Fruit fly (Drosophila melanogaster) S2 (cell line): Measurements from ENCODE around the gene Kebab.

Experiments
- CG8478 ChIP-seq: fragments of >200 bp; optimal IDR thresholded peaks from 2 replicates; lab custom pipeline; 2018
- CTCF ChIP-seq, 2 experiments: fragments of >200 bp; optimal IDR thresholded peaks; 2 replicates each; lab custom pipeline; 2018

Kebab gene

DNA sequence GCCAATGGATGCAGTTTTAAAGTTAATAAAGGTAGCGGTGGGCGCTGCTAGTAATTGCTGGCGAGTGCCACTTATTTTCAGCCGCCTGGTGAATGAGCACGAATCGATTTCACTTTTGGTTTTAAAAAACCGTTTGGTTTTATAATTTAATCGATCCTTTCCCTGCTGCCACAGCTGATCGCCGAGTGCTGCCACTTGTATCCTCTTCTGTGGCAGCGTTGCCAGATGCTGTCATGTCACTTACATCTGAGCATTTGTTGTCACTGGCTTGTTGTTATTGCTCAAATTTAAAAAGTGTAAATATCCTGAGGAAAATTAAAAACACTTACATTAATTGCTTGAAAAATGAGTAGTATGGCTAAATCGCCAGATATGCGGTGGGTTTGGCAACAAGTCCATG is at the start of gene Kebab:
Kebab (plus strand) TSS at position 230 of the 400 bp plus-strand sequence.
- TF ChIP-seq CG8478 (lab: Kevin White, UChicago) (no peak), CTCF (optimal IDR thresholded peaks at IDR 0.05; lab: Kevin White, UChicago) (peak in 1 of 2 experiments; percentile 23)

DNA sequence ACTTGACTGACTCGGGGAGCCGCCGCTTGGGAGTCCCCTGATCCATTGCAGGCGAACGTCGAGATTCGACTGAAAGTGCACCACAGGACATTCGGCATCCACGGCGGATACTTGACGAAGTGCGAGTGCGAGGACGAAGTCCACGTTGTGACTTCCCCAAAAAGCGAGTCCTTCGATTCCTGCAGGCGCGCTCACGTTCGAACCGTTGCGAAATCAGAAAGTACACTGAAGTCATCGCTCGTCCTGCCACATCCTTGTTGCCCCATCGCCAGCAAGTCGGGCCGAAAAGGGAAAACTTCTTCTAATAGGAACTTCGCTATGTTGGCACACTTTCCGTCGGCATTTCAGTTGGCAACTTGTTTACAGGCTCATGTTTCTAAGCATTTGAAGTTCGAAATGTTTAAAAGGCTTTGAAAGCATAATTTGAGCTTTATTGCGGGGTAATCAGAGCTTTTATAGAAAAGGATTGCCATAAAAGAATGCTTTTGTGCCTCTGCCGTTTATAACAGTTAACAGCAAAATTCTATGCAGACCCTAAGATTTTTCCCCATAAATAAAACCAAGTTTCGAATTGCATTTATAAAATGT is 39.1 kb upstream of the Kebab start, which contains the start of gene CG33543:
CG33543 (minus strand) TSS at position 232 of the 588 bp plus-strand sequence.
- TF ChIP-seq CTCF (optimal IDR thresholded peaks at IDR 0.05; lab: Kevin White, UChicago), result no peak
- no peak for TF ChIP-seq CG8478 (lab: Kevin White, UChicago)

DNA sequence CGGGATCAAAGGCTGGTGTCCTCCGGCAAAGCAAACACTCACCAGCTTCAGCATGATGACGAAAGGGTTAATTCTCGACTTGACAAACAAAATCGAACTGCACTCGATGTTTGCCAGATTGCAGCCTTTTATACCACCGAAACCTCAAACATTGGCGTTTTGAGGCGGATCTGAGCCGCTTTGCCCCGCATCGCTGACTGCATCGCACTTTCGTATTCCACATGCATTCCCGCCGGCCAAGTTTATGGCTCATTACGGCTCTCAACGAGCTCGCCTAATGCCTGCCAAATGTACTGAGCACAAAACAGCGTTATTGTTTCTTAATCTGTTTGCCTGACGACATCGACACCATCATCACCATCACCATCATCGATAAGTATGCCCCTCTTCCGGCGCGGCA is 38.2 kb upstream of the Kebab start, which contains the start of gene CG15353:
CG15353 (minus strand) TSS at position 101 of the 400 bp plus-strand sequence.
- TF ChIP-seq CTCF (optimal IDR thresholded peaks at IDR 0.05; lab: Kevin White, UChicago) (no peak), CG8478 (lab: Kevin White, UChicago) (no peak)

DNA sequence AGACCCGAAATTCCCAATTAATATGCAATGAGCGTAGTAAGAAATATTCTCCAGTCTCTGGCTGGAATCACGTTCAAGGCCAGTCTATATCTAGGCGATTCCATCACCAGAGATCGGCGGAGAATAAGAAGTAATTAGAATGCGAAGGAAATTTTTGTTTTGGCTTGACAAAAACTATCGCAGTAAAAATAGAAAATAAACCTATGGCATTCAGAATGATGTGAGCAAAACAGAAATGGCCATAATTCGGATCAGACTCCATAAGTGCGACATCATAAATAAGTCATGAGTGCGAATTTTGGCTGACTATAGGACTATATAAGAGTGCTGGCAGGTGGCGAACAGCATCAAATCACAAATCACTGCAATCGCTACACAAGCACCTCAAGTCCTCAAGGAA is 37.2 kb upstream of the Kebab start, which contains the start of gene Nplp4:
Nplp4 (plus strand) TSS at position 301 of the 400 bp plus-strand sequence.
- TF ChIP-seq CTCF (optimal IDR thresholded peaks at IDR 0.05; lab: Kevin White, UChicago) (no peak), CG8478 (lab: Kevin White, UChicago) (no peak)

DNA sequence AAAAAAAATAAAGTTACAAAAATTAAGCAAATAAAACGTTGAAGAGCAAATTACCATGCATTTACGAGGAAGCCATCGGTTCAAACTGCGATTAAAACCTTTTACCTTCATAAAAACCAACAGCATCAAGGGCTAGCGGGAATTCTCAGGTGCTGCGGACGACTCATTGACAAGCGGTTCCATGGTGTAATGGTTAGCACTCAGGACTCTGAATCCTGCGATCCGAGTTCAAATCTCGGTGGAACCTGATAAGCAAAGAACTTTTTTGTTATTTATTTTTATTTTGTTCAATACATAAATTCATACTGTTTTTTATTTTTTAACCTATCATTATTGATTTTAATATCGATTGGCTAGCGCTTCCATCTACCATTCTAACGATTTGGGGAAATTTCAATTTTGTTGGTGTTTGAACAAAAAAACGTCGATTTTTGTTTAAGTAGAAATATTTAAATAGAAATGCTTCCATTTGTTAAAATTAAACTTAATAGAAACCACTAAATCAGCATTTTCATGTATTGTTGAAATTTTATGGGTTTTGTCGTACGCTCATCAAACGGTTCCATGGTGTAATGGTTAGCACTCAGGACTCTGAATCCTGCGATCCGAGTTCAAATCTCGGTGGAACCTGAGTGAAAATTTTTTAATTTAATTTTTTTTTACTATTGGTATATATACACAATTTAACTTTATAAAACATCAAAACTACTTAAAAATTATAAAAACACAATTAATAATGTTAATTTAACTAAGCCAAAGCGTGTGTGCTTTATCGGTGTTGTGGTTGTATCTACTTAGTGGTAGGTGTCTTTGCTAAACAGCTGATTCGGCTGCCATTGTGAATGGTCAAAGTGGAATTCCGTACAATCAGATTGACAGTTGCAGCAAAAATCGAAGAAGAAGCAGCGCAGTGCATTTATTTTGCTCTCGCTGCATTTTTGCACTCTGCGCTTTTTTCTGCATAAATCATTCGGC is 36.0 kb upstream of the Kebab start, which contains the start of gene CG4238:
CG4238 (plus strand) TSS at position 880 of the 975 bp plus-strand sequence.
- TF ChIP-seq CTCF (optimal IDR thresholded peaks at IDR 0.05; lab: Kevin White, UChicago) (peak; percentile 1 to 30), CG8478 (lab: Kevin White, UChicago) (no peak)

DNA sequence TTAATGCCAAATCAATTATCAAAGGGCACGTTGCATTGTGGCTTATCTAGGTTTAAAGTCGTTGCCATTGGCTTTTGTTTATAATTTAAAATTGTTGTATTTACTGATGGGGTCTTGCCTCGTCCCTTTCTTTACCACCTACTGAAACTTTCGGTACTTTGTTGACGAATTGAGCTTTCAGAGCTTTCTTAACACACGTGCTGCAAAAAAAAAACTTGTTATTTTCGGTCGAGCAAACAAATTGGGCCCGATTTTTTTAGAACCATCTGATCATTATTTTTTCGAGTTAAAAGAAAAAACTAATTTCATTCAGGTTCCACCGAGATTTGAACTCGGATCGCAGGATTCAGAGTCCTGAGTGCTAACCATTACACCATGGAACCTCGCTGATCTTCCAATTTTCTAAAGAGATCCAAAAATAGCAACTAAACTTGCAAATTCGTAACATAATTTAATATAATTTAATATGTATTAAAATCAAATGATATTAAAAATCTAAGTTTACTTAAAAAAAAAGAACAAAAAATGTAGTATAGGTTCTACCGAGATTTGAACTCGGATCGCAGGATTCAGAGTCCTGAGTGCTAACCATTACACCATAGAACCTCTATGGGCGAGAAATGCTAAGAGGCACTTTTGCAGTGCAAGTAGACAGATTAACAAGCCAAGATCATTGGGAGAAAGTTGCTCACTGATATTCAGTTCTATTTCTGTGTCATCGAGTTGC is 34.8 kb upstream of the Kebab start:
- no peak for TF ChIP-seq CG8478 (lab: Kevin White, UChicago)
- no peak for TF ChIP-seq CTCF (optimal IDR thresholded peaks at IDR 0.05; lab: Kevin White, UChicago)

DNA sequence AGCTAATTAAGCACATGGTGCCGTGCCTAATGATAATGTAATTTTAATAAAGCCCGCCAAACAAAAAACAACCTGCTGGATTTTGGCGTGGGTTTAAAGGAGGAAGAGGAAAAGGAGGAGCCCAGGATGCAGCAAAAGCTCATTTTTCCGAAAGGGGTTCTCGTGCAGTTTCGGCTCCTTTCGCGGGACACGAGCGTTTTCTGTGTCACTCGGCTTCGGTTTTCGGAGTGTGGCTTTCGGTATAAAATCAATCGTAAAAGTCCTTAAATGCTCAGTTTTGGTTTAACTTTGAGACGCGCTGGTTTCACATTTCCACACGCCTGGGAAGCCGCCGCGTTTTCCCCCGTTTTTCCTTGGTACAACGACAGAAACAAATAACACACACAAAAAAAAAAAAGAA is 33.9 kb upstream of the Kebab start:
- no peak for TF ChIP-seq CG8478 (lab: Kevin White, UChicago)
- TF ChIP-seq CTCF (optimal IDR thresholded peaks at IDR 0.05; lab: Kevin White, UChicago), result no peak

DNA sequence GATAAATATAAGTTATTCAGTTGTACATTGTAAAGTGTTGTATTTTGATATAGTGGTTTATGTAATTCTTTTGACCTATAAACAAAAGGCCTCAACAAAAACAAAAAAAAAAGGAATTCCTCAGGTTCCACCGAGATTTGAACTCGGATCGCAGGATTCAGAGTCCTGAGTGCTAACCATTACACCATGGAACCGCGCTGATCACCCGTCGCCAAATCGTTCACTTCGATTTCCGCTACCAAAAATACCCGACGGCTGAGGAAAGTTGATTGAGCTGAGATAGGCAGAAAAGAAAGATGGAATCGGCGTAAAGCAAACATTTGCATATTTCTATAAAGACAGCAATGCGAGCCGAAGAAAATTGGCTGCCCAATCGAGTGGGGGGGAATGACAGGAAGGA is 32.2 kb upstream of the Kebab start:
- TF ChIP-seq CG8478 (lab: Kevin White, UChicago), result no peak
- no peak for TF ChIP-seq CTCF (optimal IDR thresholded peaks at IDR 0.05; lab: Kevin White, UChicago)

DNA sequence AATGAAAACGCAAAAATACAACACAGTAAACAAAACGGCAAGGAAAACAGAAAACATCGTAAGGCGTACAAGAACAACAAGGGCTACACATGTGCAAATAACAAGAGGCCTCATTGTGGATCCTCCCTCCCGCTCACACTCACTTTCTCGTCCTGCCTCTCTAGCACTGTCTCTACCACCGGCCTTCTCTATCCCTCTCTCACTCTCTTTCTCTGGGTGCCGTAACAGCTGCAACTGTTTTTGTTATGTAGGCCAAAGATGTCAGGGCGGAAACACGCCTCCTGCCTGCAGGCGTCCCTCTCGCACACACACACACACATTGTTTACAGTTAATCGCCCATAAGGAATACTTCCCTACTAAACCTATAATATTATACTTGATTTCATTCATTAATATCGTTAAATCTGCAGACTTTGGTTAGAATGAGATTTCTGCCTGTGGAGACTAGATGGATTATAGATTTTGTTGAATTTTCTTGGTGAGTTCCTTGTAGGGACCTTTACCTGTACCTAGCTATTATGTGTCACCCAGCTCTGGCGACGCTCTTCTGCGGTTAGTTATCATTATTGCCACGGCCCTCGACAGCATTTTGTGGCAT is 31.4 kb upstream of the Kebab start:
- TF ChIP-seq CTCF (optimal IDR thresholded peaks at IDR 0.05; lab: Kevin White, UChicago), result no peak
- TF ChIP-seq CG8478 (lab: Kevin White, UChicago), result no peak

DNA sequence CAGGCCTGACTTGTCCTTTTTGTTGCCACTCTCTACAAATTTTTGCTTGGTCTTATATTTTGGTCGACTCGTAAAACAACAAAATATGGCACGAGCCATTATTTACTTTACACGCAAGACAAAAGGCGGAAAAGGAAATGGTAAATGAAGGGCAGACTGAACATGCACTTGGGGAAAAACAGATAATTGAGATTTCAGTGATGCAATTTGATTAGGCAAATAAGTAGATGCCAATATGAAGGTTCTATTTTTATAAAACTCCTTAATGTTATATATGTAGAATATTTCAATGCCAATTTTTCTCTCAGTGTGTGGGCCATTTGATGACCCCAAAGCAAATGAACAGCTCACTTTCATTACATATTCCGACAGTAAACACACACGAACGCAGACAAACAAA is 30.1 kb upstream of the Kebab start:
- TF ChIP-seq CTCF (optimal IDR thresholded peaks at IDR 0.05; lab: Kevin White, UChicago) (no peak), CG8478 (lab: Kevin White, UChicago) (no peak)

DNA sequence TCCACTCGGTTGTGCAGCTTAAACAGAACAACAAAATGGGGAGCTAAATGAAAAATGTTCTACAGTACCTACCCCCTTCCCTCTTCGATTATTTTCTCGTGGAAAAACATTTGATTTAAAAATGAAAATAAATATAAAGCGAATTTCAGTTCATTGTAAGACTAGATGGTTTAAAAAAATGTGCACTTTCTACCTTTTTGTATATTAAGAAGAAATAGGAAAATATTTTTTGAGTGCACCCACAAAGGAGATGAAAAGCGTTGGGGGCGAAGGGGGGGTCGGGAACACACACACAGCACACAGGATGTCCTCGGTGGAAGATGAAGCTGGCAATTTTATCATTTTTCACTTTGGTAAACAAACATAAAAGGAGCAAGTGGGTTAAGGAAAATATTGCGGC is 22.5 kb upstream of the Kebab start:
- no peak for TF ChIP-seq CTCF (optimal IDR thresholded peaks at IDR 0.05; lab: Kevin White, UChicago)
- TF ChIP-seq CG8478 (lab: Kevin White, UChicago), result no peak

DNA sequence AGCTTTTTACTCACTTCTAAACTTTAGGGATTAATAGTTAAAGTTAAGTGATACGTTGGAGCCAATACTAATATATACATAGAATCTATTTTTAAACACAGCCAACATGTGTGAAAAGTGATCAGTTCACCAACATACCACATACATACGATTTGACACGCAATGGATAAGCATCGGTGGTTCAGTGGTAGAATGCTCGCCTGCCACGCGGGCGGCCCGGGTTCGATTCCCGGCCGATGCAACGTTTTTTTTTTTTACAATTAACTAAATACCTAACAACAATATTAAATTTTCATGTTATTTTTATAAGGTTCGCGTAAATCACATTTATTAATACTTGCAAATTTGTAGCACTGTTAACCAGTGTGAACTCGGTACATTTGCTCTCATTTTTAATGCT is 13.8 kb upstream of the Kebab start:
- TF ChIP-seq CTCF (optimal IDR thresholded peaks at IDR 0.05; lab: Kevin White, UChicago) (no peak), CG8478 (lab: Kevin White, UChicago) (no peak)

DNA sequence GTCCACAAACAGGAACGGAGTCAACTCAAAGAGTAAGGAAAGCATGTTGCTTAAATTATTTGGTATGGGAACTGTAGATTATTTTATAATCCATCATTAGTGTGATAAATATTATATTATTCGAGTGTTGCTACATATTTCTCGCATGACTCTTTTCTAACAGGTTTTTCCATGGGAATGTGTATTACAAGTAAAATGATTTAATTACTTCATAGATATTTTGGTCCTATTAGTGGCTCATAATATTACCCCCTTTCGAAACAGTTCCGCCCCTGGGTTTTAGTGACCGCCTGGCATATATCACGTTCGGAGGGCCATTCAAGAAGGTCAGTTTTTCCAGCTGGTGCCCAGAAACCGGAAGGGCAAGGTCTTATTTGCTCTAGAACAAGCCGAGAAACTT is 13.2 kb upstream of the Kebab start:
- no peak for TF ChIP-seq CG8478 (lab: Kevin White, UChicago)
- TF ChIP-seq CTCF (optimal IDR thresholded peaks at IDR 0.05; lab: Kevin White, UChicago), result no peak

DNA sequence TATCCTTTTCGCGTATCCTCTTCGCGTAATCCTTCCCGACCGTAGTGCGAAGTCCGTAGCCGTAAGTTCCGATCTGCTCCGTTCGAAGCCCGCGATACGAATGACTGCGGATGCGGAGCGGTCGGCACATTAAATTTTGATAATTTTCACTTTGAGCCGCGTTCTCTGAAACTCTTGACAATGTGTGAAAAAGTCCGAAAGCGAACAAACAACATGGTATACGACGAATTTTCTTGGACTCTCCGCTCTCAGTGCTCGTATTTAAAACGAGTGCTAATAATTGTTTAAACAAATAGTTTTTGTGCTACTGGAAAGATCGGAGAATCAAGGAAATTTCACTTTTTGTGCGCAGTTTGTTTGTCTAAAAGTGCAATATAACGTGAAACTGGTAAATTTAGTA is 9.4 kb upstream of the Kebab start, which contains the start of gene CG42296:
CG42296 (minus strand) TSS at position 101 of the 400 bp plus-strand sequence.
- TF ChIP-seq CTCF (optimal IDR thresholded peaks at IDR 0.05; lab: Kevin White, UChicago) (no peak), CG8478 (lab: Kevin White, UChicago) (no peak)
